Worm (Caenorhabditis elegans): ENCODE data around the gene srxa-19.

Gene srxa-19

DNA sequence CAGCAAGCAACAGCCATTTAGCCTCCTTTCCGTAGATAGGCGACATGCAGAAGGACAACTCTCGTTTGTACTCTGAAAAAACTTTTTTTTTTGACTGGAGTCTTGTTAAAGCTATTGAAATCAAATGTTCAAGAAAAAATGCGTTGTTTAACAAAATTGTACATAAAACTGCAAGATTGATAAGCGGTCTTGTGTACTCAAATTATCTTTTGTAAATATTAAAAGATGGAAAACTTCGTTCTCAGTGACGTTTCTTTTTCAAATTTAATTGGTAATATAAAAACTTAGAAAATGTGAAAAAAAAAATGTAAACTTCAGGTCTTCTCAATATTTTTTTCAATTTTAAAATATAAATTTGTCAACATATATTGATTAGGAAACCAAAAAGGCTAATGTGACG, 11.4 kb downstream of the srxa-19 start:
- TF ChIP-seq nhr-28 (tag; optimal IDR thresholded peaks at IDR 0.05) (peak; percentile 17), snpc-4 (tag; optimal IDR thresholded peaks at IDR 0.05) (no peak), daf-16 (GFP tag; optimal IDR thresholded peaks at IDR 0.05) (no peak), daf-16 (tag; optimal IDR thresholded peaks at IDR 0.05) (peak; percentile 53), aha-1 (tag) (no peak), gei-8 (GFP tag; optimal IDR thresholded peaks at IDR 0.05) (no peak), pqm-1 (tag; optimal IDR thresholded peaks at IDR 0.05) (peak; percentile 44)

DNA sequence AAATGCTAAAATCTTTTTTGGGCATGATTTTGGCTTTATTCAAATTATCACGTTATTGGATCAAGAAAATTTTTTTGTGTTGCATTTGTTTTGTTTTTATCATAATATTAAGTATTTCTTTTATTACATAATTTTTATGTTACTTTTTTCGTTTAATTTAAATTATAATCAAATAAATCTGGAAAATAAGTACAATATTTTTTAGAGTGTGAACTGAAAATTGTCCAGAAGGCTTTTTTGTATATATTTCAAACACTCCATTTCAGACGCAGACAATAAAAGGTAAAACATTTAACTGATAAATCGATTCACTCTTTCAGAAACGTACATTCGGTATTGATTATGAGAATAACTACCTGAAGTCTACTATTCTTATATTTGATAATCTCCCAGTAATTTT, 15.3 kb downstream of the srxa-19 start, which contains the start of gene C08B6.11:
TSS of gene C08B6.11 (plus strand) at position 301 of the 400 bp plus-strand sequence.
- TF ChIP-seq mep-1 (tag; optimal IDR thresholded peaks at IDR 0.05) (no peak), hif-1 (tag; optimal IDR thresholded peaks at IDR 0.05) (no peak), F26F4.8 (GFP tag; conservative IDR thresholded peaks at IDR 0.05) (no peak), lim-7 (GFP tag; IDR thresholded peaks at IDR 0.05) (no peak), ceh-32 (tag; optimal IDR thresholded peaks at IDR 0.05; ENCODE audit: poor library complexity) (no peak), zip-2 (tag; optimal IDR thresholded peaks at IDR 0.05) (no peak), dmd-9 (GFP tag; IDR thresholded peaks at IDR 0.05) (no peak), F49E8.2 (tag; optimal IDR thresholded peaks at IDR 0.05; ENCODE audit: borderline replicate concordance) (no peak), snpc-4 (tag; optimal IDR thresholded peaks at IDR 0.05) (no peak), spr-3 (GFP tag; optimal IDR thresholded peaks at IDR 0.05) (no peak), lin-39 (tag; optimal IDR thresholded peaks at IDR 0.05) (no peak)

DNA sequence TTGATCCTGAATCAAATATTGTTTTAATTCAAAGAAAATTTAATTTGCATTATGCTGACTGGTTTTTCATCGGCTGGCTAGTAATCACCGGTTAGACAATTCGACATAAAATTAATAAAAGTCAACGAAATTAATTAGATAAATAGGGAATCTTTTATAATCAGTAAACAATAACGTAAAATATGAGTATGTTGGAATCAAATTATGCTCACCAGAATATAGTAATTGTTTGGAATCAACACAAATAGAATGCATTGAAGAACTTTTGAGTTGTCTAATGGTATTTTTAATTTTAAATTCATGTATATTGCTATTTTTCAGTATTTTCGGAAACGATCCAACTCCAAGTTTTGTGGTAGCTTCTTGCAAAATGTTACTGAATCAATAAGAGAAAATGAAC, 17.2 kb downstream of the srxa-19 start, which contains the start of gene C08B6.2:
TSS of gene C08B6.2 (plus strand) at position 301 of the 400 bp plus-strand sequence.
- peak; percentile 44 for TF ChIP-seq aha-1 (tag)
- TF ChIP-seq ceh-44 (GFP tag; IDR thresholded peaks at IDR 0.05): no peak

DNA sequence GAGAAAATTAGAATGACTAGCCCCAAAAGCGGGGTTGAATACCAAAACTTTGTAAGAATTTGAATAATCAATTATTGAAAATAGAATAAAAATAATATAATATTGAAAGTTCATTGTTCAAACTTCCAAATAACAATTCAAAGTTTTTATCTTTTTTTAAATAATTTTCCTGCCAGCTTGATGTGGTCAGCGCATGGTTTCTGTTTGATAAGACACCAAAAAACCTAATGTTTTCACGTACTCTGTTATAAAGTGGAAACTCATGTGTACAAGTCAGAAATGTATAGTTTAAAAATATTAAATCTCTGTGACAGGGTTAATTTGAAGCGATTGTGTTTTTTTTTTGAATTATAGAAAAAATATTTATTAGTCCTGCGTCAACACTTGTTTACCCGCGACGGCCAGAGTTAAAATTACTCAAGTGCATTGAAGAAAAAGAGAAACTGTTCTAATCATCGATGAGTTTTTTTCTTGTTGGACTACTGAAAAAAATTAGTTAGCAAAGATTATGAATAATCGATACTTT, 17.7 kb downstream of the srxa-19 start, which contains the start of gene ugt-17:
TSS of gene ugt-17 (minus strand) at position 180 of the 526 bp plus-strand sequence.
- no peak for TF ChIP-seq daf-16 (GFP tag; optimal IDR thresholded peaks at IDR 0.05)
- peak; percentile 91 for TF ChIP-seq daf-16 (tag; optimal IDR thresholded peaks at IDR 0.05)
- no peak for TF ChIP-seq ZK546.5 (tag; optimal IDR thresholded peaks at IDR 0.05)
- TF ChIP-seq nhr-28 (tag; optimal IDR thresholded peaks at IDR 0.05): peak; percentile 65
- no peak for TF ChIP-seq gei-8 (GFP tag; optimal IDR thresholded peaks at IDR 0.05)
- TF ChIP-seq php-3 (GFP tag; IDR thresholded peaks at IDR 0.05): peak; percentile 60; the same call in 1 of the 2 replicates
- TF ChIP-seq lin-13 (GFP tag; optimal IDR thresholded peaks at IDR 0.05): no peak
- TF ChIP-seq pqm-1 (tag; optimal IDR thresholded peaks at IDR 0.05): peak; percentile 74
- no peak for TF ChIP-seq zfp-2 (tag; optimal IDR thresholded peaks at IDR 0.05)
- no peak for TF ChIP-seq nhr-25 (tag; optimal IDR thresholded peaks at IDR 0.05; ENCODE audit: borderline replicate concordance, insufficient read depth)
- peak; percentile 70 for TF ChIP-seq dve-1 (tag; optimal IDR thresholded peaks at IDR 0.05; ENCODE audit: insufficient read depth)
- peak; percentile 7 for TF ChIP-seq nhr-102 (tag; optimal IDR thresholded peaks at IDR 0.05)
- no peak for TF ChIP-seq madf-9 (GFP tag; conservative IDR thresholded peaks at IDR 0.05)
- TF ChIP-seq hlh-11 (tag; optimal IDR thresholded peaks at IDR 0.05): peak; percentile 50
- peak; percentile 78 for TF ChIP-seq dmd-6 (GFP tag; IDR thresholded peaks at IDR 0.05)
- peak; percentile 61 for TF ChIP-seq nhr-77 (tag; optimal IDR thresholded peaks at IDR 0.05)

DNA sequence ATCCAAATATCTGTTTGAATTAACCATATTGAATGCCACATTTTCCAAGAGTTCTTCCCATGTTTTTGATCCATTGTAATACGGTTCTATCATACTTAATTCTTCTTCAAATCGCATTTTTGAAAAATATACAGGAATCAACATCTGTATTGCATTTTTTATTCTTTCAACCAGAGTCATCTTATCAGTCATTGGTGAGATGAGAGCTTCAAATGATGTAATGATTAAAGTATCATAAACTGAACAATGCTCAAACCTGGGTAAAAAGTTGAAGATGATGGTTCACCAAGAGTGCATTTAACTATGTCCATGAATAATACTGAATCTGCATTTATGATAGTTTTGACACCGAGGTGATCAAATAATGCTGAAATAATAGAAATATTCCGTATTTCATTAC, 18.8 kb downstream of the srxa-19 start:
- TF ChIP-seq unc-62 (GFP tag; optimal IDR thresholded peaks at IDR 0.05 in 1 of 2): no peak
- no peak for TF ChIP-seq unc-62 (tag; optimal IDR thresholded peaks at IDR 0.05)
- no peak for TF ChIP-seq daf-19 (GFP tag; conservative IDR thresholded peaks at IDR 0.05)
- TF ChIP-seq daf-16 (GFP tag; optimal IDR thresholded peaks at IDR 0.05): no peak
- peak; percentile 48 for TF ChIP-seq daf-16 (tag; optimal IDR thresholded peaks at IDR 0.05)
- TF ChIP-seq zip-11 (GFP tag; IDR thresholded peaks at IDR 0.05): no peak
- TF ChIP-seq aha-1 (tag): peak; percentile 87
- TF ChIP-seq zfp-3 (GFP tag; conservative IDR thresholded peaks at IDR 0.05): no peak
- TF ChIP-seq ztf-7 (tag; optimal IDR thresholded peaks at IDR 0.05): peak; percentile 80
- no peak for TF ChIP-seq rbr-2 (tag; optimal IDR thresholded peaks at IDR 0.05)
- no peak for TF ChIP-seq cey-2 (tag; optimal IDR thresholded peaks at IDR 0.05; ENCODE audit: borderline replicate concordance, insufficient read depth)
- peak; percentile 29 for TF ChIP-seq dve-1 (tag; optimal IDR thresholded peaks at IDR 0.05; ENCODE audit: insufficient read depth)
- no peak for TF ChIP-seq ceh-82 (tag; optimal IDR thresholded peaks at IDR 0.05)
- peak; percentile 38 for TF ChIP-seq mep-1 (tag; optimal IDR thresholded peaks at IDR 0.05)
- no peak for TF ChIP-seq nhr-6 (tag; optimal IDR thresholded peaks at IDR 0.05)
- peak; percentile 34 for TF ChIP-seq pqm-1 (tag; optimal IDR thresholded peaks at IDR 0.05)
- TF ChIP-seq dmd-6 (GFP tag; IDR thresholded peaks at IDR 0.05): 0 out of 2 replicates have a peak, but pooled peaks have one; percentile 23
